Fruit fly (Drosophila melanogaster) whole organism: ENCODE data around the gene PGRP-LD.

Experiments
- CG8478 ChIP-seq: fragments of >200 bp; optimal IDR thresholded peaks from 2 replicates; lab custom pipeline; 2018; ENCODE audit warnings: inconsistent platforms
- Dll ChIP-seq: fragments of >200 bp; optimal IDR thresholded peaks from 2 replicates; lab custom pipeline; 2017
- EcR ChIP-seq, 2 experiments: fragments of >200 bp; optimal IDR thresholded peaks; 2 replicates each; lab custom pipeline; 2017; ENCODE audit warnings: missing biosample characterization in 2 of 2, missing genetic modification characterization in 2 of 2, missing genetic modification reagents in 2 of 2
- pan ChIP-seq: fragments of >200 bp; optimal IDR thresholded peaks from 2 replicates; lab custom pipeline; 2017

- TF ChIP-seq EcR (GFP tag; optimal IDR thresholded peaks at IDR 0.05; lab: Kevin White, UChicago): no peak
- TF ChIP-seq pan: no peak
- no peak for TF ChIP-seq CG8478
- TF ChIP-seq Dll: no peak
Observed at dm6 chr3L:5802063-5802531, 22.2 kb downstream of the PGRP-LD start.
